Worm (Caenorhabditis elegans) whole organism, young adult: ENCODE data around the gene F22B3.10.
A peak's percentile ranks its signal among the peaks of the same experiment; 100 is the strongest.

Experiments used
- Y67H2A.10 ChIP-seq: fragments of 200-800 bp; sonication (Bioruptor generic); conservative IDR thresholded peaks from 2 replicates; pipeline ENCODE4 v1.3.6; 2022; ENCODE audit warnings: missing genetic modification reagents, missing genetic modification characterization, missing compliant biosample characterization
- die-1 ChIP-seq: sonication (generic microtip); optimal IDR thresholded peaks from 2 replicates; lab custom pipeline; 2016; ENCODE audit warnings: missing genotype, mild to moderate bottlenecking, missing genetic modification characterization, missing compliant biosample characterization
- mes-4 ChIP-seq: sonication (generic microtip); optimal IDR thresholded peaks from 2 replicates; lab custom pipeline; 2016; ENCODE audit warnings: missing genotype, missing genetic modification characterization, missing compliant biosample characterization
- sptf-2 ChIP-seq: fragments of 200-800 bp; sonication (Bioruptor generic); optimal IDR thresholded peaks from 2 replicates; lab custom pipeline; 2018; ENCODE audit warnings: mild to moderate bottlenecking, missing genetic modification characterization, missing compliant biosample characterization
- unc-62 ChIP-seq: fragments of 150-350 bp; optimal IDR thresholded peaks from 2 replicates; lab custom pipeline; 2014; ENCODE audit warnings: missing biosample characterization, missing genetic modification reagents, missing genetic modification characterization

DNA sequence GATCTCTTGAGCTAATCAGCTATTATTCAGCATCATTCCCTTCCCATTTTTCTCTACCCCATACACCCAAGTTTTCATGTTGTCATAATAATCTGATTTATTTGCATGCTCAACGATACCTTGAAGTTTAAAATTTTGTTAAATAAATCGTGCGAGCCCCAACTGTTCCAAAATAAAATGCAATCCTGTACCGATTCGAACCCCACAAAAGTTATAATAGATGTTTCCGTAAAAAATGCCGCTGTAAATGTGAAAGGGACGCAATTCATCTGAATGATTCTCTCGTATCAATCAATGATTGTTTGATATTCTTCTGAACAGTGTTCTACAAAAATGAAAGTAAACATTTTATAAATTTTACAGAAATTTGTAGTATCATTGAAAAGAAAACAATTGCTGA is 37.4 kb downstream of the F22B3.10 start:
- peak; percentile 56 for TF ChIP-seq die-1 (tag; lab: Kevin White, UChicago)
- no peak for TF ChIP-seq sptf-2 (GFP tag; lab: Kevin White, UChicago)
- TF ChIP-seq mes-4: peak; percentile 52
- TF ChIP-seq unc-62 (GFP tag; lab: Kevin White, UChicago): no peak
- TF ChIP-seq Y67H2A.10: no peak
